Fruit fly (Drosophila melanogaster) whole organism, embryonic: Measurements from ENCODE around the gene Sfxn2.

Experiments
- Bdp1 ChIP-seq: fragments of 200-800 bp; sonication (Bioruptor generic); optimal IDR thresholded peaks from 3 replicates; lab custom pipeline; 2016; ENCODE audit warnings: missing biosample characterization, missing genetic modification characterization
- CG10274 ChIP-seq: fragments of 200-800 bp; sonication (Bioruptor generic); optimal IDR thresholded peaks from 3 replicates; lab custom pipeline; 2017; ENCODE audit warnings: missing biosample characterization, mild to moderate bottlenecking, missing genetic modification characterization
- CG11695 ChIP-seq: fragments of 200-800 bp; sonication (Bioruptor generic); IDR thresholded peaks from 3 replicates; pipeline ENCODE4 v1.3.6; 2022; ENCODE audit warnings: missing biosample characterization, missing genetic modification characterization
- CG12219 ChIP-seq: fragments of 200-800 bp; sonication (Bioruptor generic); optimal IDR thresholded peaks from 3 replicates; lab custom pipeline; 2018; ENCODE audit warnings: missing biosample characterization, mild to moderate bottlenecking, missing genetic modification characterization
- CG13894 ChIP-seq: fragments of 200-800 bp; sonication (Bioruptor generic); optimal IDR thresholded peaks from 3 replicates; lab custom pipeline; 2018; ENCODE audit warnings: missing biosample characterization, mild to moderate bottlenecking, missing genetic modification characterization, moderate library complexity
- CG1603 ChIP-seq: fragments of 200-800 bp; sonication (Bioruptor generic); optimal IDR thresholded peaks from 2 replicates; lab custom pipeline; 2019; ENCODE audit warnings: missing biosample characterization, mild to moderate bottlenecking, missing genetic modification characterization, moderate library complexity
- CG17328 ChIP-seq: fragments of 200-800 bp; sonication (Bioruptor generic); IDR thresholded peaks from 2 replicates; pipeline ENCODE4 v1.3.6; 2022; ENCODE audit warnings: missing biosample characterization, missing genetic modification characterization
- CG17912 ChIP-seq: fragments of 200-800 bp; sonication (Bioruptor generic); optimal IDR thresholded peaks from 2 replicates; lab custom pipeline; 2018; ENCODE audit warnings: missing biosample characterization, mild to moderate bottlenecking, missing genetic modification characterization
- CG2889 ChIP-seq: fragments of 200-800 bp; sonication (Bioruptor generic); IDR thresholded peaks from 3 replicates; pipeline ENCODE4 v1.3.6; 2022; ENCODE audit warnings: missing biosample characterization, missing genetic modification characterization
- CG31365 ChIP-seq: fragments of 200-800 bp; sonication (Bioruptor generic); optimal IDR thresholded peaks from 2 replicates; lab custom pipeline; 2018; ENCODE audit warnings: missing biosample characterization, mild to moderate bottlenecking, missing genetic modification characterization
- CG3407 ChIP-seq: fragments of 200-800 bp; sonication (Bioruptor generic); optimal IDR thresholded peaks from 2 replicates; lab custom pipeline; 2018; ENCODE audit warnings: missing biosample characterization, mild to moderate bottlenecking, missing genetic modification characterization
- CG5953 ChIP-seq: fragments of 200-800 bp; sonication (Bioruptor generic); IDR thresholded peaks from 2 replicates; pipeline ENCODE4 v1.3.6; 2022; ENCODE audit warnings: missing biosample characterization, missing genetic modification characterization
- CG6254 ChIP-seq: fragments of 200-800 bp; sonication (Bioruptor generic); optimal IDR thresholded peaks from 3 replicates; lab custom pipeline; 2017; ENCODE audit warnings: mild to moderate bottlenecking, missing biosample characterization, missing genetic modification reagents, missing genetic modification characterization
- CG8944 ChIP-seq: fragments of 200-800 bp; sonication (Bioruptor generic); optimal IDR thresholded peaks from 3 replicates; lab custom pipeline; 2016; ENCODE audit warnings: missing biosample characterization, missing genetic modification characterization
- CG9437 ChIP-seq: fragments of 200-800 bp; sonication (Bioruptor generic); optimal IDR thresholded peaks from 2 replicates; lab custom pipeline; 2018; ENCODE audit warnings: missing biosample characterization, mild to moderate bottlenecking, missing genetic modification characterization
- D ChIP-seq, 2 experiments: fragments of 200-800 bp in 1 of 2; fragments of >200 bp in 1 of 2; sonication (Bioruptor generic) in 1 of 2; optimal IDR thresholded peaks; 2 replicates in 1 of 2; 3 replicates in 1 of 2; lab custom pipeline; 2017; ENCODE audit warnings: mild to moderate bottlenecking in 1 of 2, missing biosample characterization in 1 of 2, missing genetic modification characterization in 1 of 2, missing genetic modification reagents in 1 of 2
- Dfd ChIP-seq, 2 experiments: fragments of >200 bp; optimal IDR thresholded peaks; 2 replicates each; lab custom pipeline; 2017; ENCODE audit warnings: missing biosample characterization in 2 of 2, missing genetic modification characterization in 2 of 2
- Dip3 ChIP-seq: fragments of 200-800 bp; sonication (Bioruptor generic); optimal IDR thresholded peaks from 3 replicates; lab custom pipeline; 2016; ENCODE audit warnings: missing biosample characterization, missing genetic modification characterization
- Dref ChIP-seq: fragments of 200-800 bp; sonication (Bioruptor generic); IDR thresholded peaks from 2 replicates; pipeline ENCODE4 v1.3.6; 2022; ENCODE audit warnings: missing biosample characterization, missing genetic modification characterization
- Fer3 ChIP-seq: fragments of 200-800 bp; sonication (Bioruptor generic); optimal IDR thresholded peaks from 2 replicates; lab custom pipeline; 2018; ENCODE audit warnings: missing biosample characterization, mild to moderate bottlenecking, missing genetic modification characterization, moderate library complexity
- H2.0 ChIP-seq: fragments of 200-800 bp; sonication (Bioruptor generic); IDR thresholded peaks from 2 replicates; pipeline ENCODE4 v1.3.6; 2022; ENCODE audit warnings: missing biosample characterization, missing genetic modification characterization
- Hr78 ChIP-seq, 2 experiments: fragments of 200-800 bp in 1 of 2; fragments of >200 bp in 1 of 2; sonication (Bioruptor generic) in 1 of 2; optimal IDR thresholded peaks; 2 replicates each; lab custom pipeline; 2017 to 2019; ENCODE audit warnings: missing biosample characterization in 2 of 2, missing genetic modification characterization in 2 of 2, mild to moderate bottlenecking in 1 of 2, moderate library complexity in 1 of 2
- Oli ChIP-seq: fragments of 200-800 bp; sonication (Bioruptor generic); optimal IDR thresholded peaks from 2 replicates; lab custom pipeline; 2018; ENCODE audit warnings: missing biosample characterization, mild to moderate bottlenecking, missing genetic modification characterization, moderate library complexity
- PHDP ChIP-seq: fragments of 200-800 bp; sonication (Bioruptor generic); optimal IDR thresholded peaks from 3 replicates; lab custom pipeline; 2018; ENCODE audit warnings: missing biosample characterization, mild to moderate bottlenecking, missing genetic modification characterization, moderate library complexity
- Pdp1 ChIP-seq, 2 experiments: fragments of 200-800 bp; sonication (Bioruptor generic); optimal IDR thresholded peaks; 3 replicates each; lab custom pipeline; 2016; ENCODE audit warnings: missing biosample characterization in 2 of 2, missing genetic modification characterization in 2 of 2, mild to moderate bottlenecking in 1 of 2, moderate library complexity in 1 of 2
- Sry-δ ChIP-seq: fragments of 200-800 bp; sonication (Bioruptor generic); optimal IDR thresholded peaks from 2 replicates; lab custom pipeline; 2016; ENCODE audit warnings: missing biosample characterization, missing genetic modification characterization
- cas ChIP-seq: fragments of 200-800 bp; sonication (Bioruptor generic); IDR thresholded peaks from 2 replicates; pipeline ENCODE4 v1.3.6; 2022; ENCODE audit warnings: missing biosample characterization, missing genetic modification characterization
- caup ChIP-seq: fragments of 200-800 bp; sonication (Bioruptor generic); optimal IDR thresholded peaks from 3 replicates; lab custom pipeline; 2017; ENCODE audit warnings: missing biosample characterization, mild to moderate bottlenecking, missing genetic modification characterization, moderate library complexity; ENCODE audit not compliant: severe bottlenecking
- chinmo ChIP-seq: fragments of 200-800 bp; sonication (Bioruptor generic); IDR thresholded peaks from 4 replicates; pipeline ENCODE4 v1.3.6; 2022; ENCODE audit warnings: missing biosample characterization, missing genetic modification characterization; ENCODE audit not compliant: partially characterized antibody
- chm ChIP-seq: fragments of 200-800 bp; sonication (Bioruptor generic); IDR thresholded peaks from 2 replicates; pipeline ENCODE4 v1.3.6; 2022; ENCODE audit warnings: missing biosample characterization, missing genetic modification characterization
- ci ChIP-seq: fragments of 200-800 bp; sonication (Bioruptor generic); IDR thresholded peaks from 3 replicates; pipeline ENCODE4 v1.3.6; 2022; ENCODE audit warnings: missing biosample characterization, missing genetic modification characterization
- dpn ChIP-seq, 2 experiments: fragments of 200-800 bp; sonication (Bioruptor generic); optimal IDR thresholded peaks; 3 replicates each; lab custom pipeline; 2016; ENCODE audit warnings: missing biosample characterization in 2 of 2, missing genetic modification characterization in 2 of 2
- gcm ChIP-seq: fragments of 200-800 bp; sonication (Bioruptor generic); optimal IDR thresholded peaks from 2 replicates; lab custom pipeline; 2019; ENCODE audit warnings: missing biosample characterization, mild to moderate bottlenecking, missing genetic modification characterization, moderate library complexity
- gfzf ChIP-seq: fragments of 200-800 bp; sonication (Bioruptor generic); optimal IDR thresholded peaks from 2 replicates; lab custom pipeline; 2016; ENCODE audit warnings: missing biosample characterization, mild to moderate bottlenecking, missing genetic modification characterization, moderate library complexity
- ham ChIP-seq: fragments of 200-800 bp; sonication (Bioruptor generic); IDR thresholded peaks from 2 replicates; pipeline ENCODE4 v1.3.6; 2022; ENCODE audit warnings: missing biosample characterization, missing genetic modification characterization
- jigr1 ChIP-seq: fragments of 200-800 bp; sonication (Bioruptor generic); IDR thresholded peaks from 3 replicates; pipeline ENCODE4 v1.3.6; 2022; ENCODE audit warnings: missing biosample characterization, missing genetic modification characterization
- luna ChIP-seq: fragments of 200-800 bp; sonication (Bioruptor generic); optimal IDR thresholded peaks from 2 replicates; lab custom pipeline; 2016; ENCODE audit warnings: missing biosample characterization, missing genetic modification characterization
- mam ChIP-seq: fragments of 200-800 bp; sonication (Bioruptor generic); optimal IDR thresholded peaks from 3 replicates; lab custom pipeline; 2016; ENCODE audit warnings: missing biosample characterization, missing genetic modification characterization
- nerfin-2 ChIP-seq: fragments of 200-800 bp; sonication (Bioruptor generic); IDR thresholded peaks from 2 replicates; pipeline ENCODE4 v1.3.6; 2022; ENCODE audit warnings: missing biosample characterization, missing genetic modification characterization; ENCODE audit not compliant: partially characterized antibody
- nmo ChIP-seq: fragments of 200-800 bp; sonication (Bioruptor generic); optimal IDR thresholded peaks from 2 replicates; lab custom pipeline; 2018; ENCODE audit warnings: missing biosample characterization, mild to moderate bottlenecking, missing genetic modification characterization, moderate library complexity
- odd ChIP-seq: fragments of 200-800 bp; sonication (Bioruptor generic); optimal IDR thresholded peaks from 2 replicates; lab custom pipeline; 2017; ENCODE audit warnings: missing biosample characterization, mild to moderate bottlenecking, missing genetic modification characterization
- onecut ChIP-seq: fragments of 200-800 bp; sonication (Bioruptor generic); IDR thresholded peaks from 2 replicates; pipeline ENCODE4 v1.3.6; 2022; ENCODE audit warnings: missing biosample characterization, missing genetic modification characterization
- pan ChIP-seq, 4 experiments: fragments of >200 bp in 3 of 4; fragments of 200-800 bp in 1 of 4; sonication (Bioruptor generic) in 1 of 4; optimal IDR thresholded peaks in 3 of 4; IDR thresholded peaks in 1 of 4; 2 replicates each; pipeline versions ENCODE4 v1.3.6 to Lab custom; 2017 to 2022; ENCODE audit warnings: missing biosample characterization in 2 of 4, missing genetic modification characterization in 2 of 4, mixed read lengths in 1 of 4
- ro ChIP-seq: fragments of 200-800 bp; sonication (Bioruptor generic); IDR thresholded peaks from 2 replicates; pipeline ENCODE4 v1.3.6; 2022; ENCODE audit warnings: missing biosample characterization, missing genetic modification characterization
- trem ChIP-seq: fragments of 200-800 bp; optimal IDR thresholded peaks from 3 replicates; lab custom pipeline; 2019; ENCODE audit warnings: missing biosample characterization, mild to moderate bottlenecking, missing genetic modification characterization, moderate library complexity
- wor ChIP-seq: fragments of 200-800 bp; sonication (Bioruptor generic); IDR thresholded peaks from 2 replicates; pipeline ENCODE4 v1.3.6; 2022; ENCODE audit warnings: missing biosample characterization, missing genetic modification characterization

Gene Sfxn2

dm6 chr3L:19062472-19063409 is at the start of gene Sfxn2, which contains the start of gene Ugt316A1 (continued):
- TF ChIP-seq CG13894 (tag; lab: Kevin White, UChicago) (peak; percentile 47), odd (GFP tag; lab: Kevin White, UChicago) (no peak), wor (GFP tag; lab: Robert Waterston, UW) (no peak), pan (optimal IDR thresholded peaks at IDR 0.05; lab: Kevin White, UChicago) (no peak), pan (GFP tag; optimal IDR thresholded peaks at IDR 0.05 in 1 of 2, IDR thresholded peaks at IDR 0.05 in 1 of 2) (peak in 1 of 2 experiments; percentile 50), CG11695 (GFP tag; lab: Robert Waterston, UW) (0 out of 3 replicates have a peak, but pooled peaks have one; percentile 22), D (optimal IDR thresholded peaks at IDR 0.05; lab: Kevin White, UChicago) (no peak), D (GFP tag; optimal IDR thresholded peaks at IDR 0.05; lab: Kevin White, UChicago) (no peak), CG6254 (no peak), ham (GFP tag; lab: Robert Waterston, UW) (no peak), dpn (GFP tag; optimal IDR thresholded peaks at IDR 0.05; lab: Kevin White, UChicago) (peak; percentile 43 to 45), CG5953 (GFP tag; lab: Robert Waterston, UW) (no peak), Fer3 (tag; lab: Kevin White, UChicago) (peak; percentile 1), gfzf (peak; percentile 89), caup (GFP tag; lab: Kevin White, UChicago) (no peak), Sry-δ (GFP tag; lab: Kevin White, UChicago) (peak; percentile 48), Bdp1 (peak; percentile 4), Oli (tag; lab: Kevin White, UChicago) (peak; percentile 2), gcm (GFP tag; lab: Kevin White, UChicago) (peak; percentile 16), nerfin-2 (GFP tag; lab: Robert Waterston, UW) (0 out of 2 replicates have a peak, but pooled peaks have one; percentile 35), ci (GFP tag; lab: Robert Waterston, UW) (peak; percentile 55), CG17328 (peak; percentile 41; the same call in 1 of the 2 replicates), onecut (GFP tag; lab: Robert Waterston, UW) (no peak), CG9437 (GFP tag; lab: Kevin White, UChicago) (no peak), CG2889 (GFP tag; lab: Robert Waterston, UW) (no peak), PHDP (tag; lab: Kevin White, UChicago) (peak; percentile 8), CG31365 (tag; lab: Kevin White, UChicago) (peak; percentile 98), Pdp1 (GFP tag; optimal IDR thresholded peaks at IDR 0.05; lab: Kevin White, UChicago) (peak; percentile 6 to 19), CG12219 (no peak), mam (peak; percentile 49), trem (tag; lab: Kevin White, UChicago) (peak; percentile 76), chm (GFP tag; lab: Robert Waterston, UW) (peak; percentile 34; the same call in 1 of the 2 replicates), nmo (GFP tag; lab: Kevin White, UChicago) (peak; percentile 81), H2.0 (GFP tag; lab: Robert Waterston, UW) (peak; percentile 7; the same call in 1 of the 2 replicates), CG1603 (tag; lab: Kevin White, UChicago) (peak; percentile 79), CG8944 (GFP tag; lab: Kevin White, UChicago) (peak; percentile 39), CG3407 (GFP tag; lab: Kevin White, UChicago) (peak; percentile 4), ro (no peak), CG17912 (GFP tag; lab: Kevin White, UChicago) (no peak), Dip3 (GFP tag; lab: Kevin White, UChicago) (peak; percentile 50), CG10274 (GFP tag; lab: Kevin White, UChicago) (no peak), Dfd (GFP tag; optimal IDR thresholded peaks at IDR 0.05; lab: Kevin White, UChicago) (peak in 1 of 2 experiments; percentile 92), chinmo (peak; percentile 88; the same call in 1 of the 4 replicates), cas (GFP tag; lab: Robert Waterston, UW) (no peak), Hr78 (GFP tag; optimal IDR thresholded peaks at IDR 0.05; lab: Kevin White, UChicago) (no peak), luna (GFP tag; lab: Kevin White, UChicago) (no peak), jigr1 (GFP tag; lab: Robert Waterston, UW) (no peak), Dref (GFP tag; lab: Robert Waterston, UW) (no peak)
